Fruit fly (Drosophila melanogaster) whole organism, adult: ENCODE measurements around the gene dtr.
A peak's percentile ranks its signal among the peaks of the same experiment; 100 is the strongest.

Experiments
- CG11617 ChIP-seq: fragments of 200-800 bp; sonication (Bioruptor generic); optimal IDR thresholded peaks from 2 replicates; lab custom pipeline; 2017; ENCODE audit warnings: mild to moderate bottlenecking, missing biosample characterization, missing genetic modification reagents, missing genetic modification characterization
- CG12768 ChIP-seq: fragments of 200-800 bp; sonication (Bioruptor generic); optimal IDR thresholded peaks from 2 replicates; lab custom pipeline; 2017; ENCODE audit warnings: missing biosample characterization, missing genetic modification characterization, mild to moderate bottlenecking, moderate library complexity, missing genetic modification reagents
- CG33017 ChIP-seq: fragments of 200-800 bp; sonication (Bioruptor generic); optimal IDR thresholded peaks from 2 replicates; lab custom pipeline; 2018; ENCODE audit warnings: missing biosample characterization, mild to moderate bottlenecking, missing genetic modification characterization, moderate library complexity
- CG5204 ChIP-seq: fragments of 200-800 bp; sonication (Bioruptor generic); optimal IDR thresholded peaks from 2 replicates; lab custom pipeline; 2016; ENCODE audit warnings: missing biosample characterization, missing genetic modification characterization
- Clk ChIP-seq: fragments of 200-800 bp; sonication (Bioruptor generic); optimal IDR thresholded peaks from 2 replicates; lab custom pipeline; 2017; ENCODE audit warnings: missing biosample characterization, missing genetic modification characterization
- cic ChIP-seq: fragments of 200-800 bp; sonication (Bioruptor generic); optimal IDR thresholded peaks from 2 replicates; lab custom pipeline; 2017; ENCODE audit warnings: missing biosample characterization, mild to moderate bottlenecking, missing genetic modification characterization, moderate library complexity
- cnc ChIP-seq, 2 experiments: fragments of >200 bp; optimal IDR thresholded peaks; 2 replicates each; lab custom pipeline; 2017
- kay ChIP-seq: fragments of 200-800 bp; sonication (Bioruptor generic); peaks from one replicate; lab custom pipeline; 2016; ENCODE audit warnings: missing biosample characterization, missing genetic modification characterization, borderline replicate concordance

DNA sequence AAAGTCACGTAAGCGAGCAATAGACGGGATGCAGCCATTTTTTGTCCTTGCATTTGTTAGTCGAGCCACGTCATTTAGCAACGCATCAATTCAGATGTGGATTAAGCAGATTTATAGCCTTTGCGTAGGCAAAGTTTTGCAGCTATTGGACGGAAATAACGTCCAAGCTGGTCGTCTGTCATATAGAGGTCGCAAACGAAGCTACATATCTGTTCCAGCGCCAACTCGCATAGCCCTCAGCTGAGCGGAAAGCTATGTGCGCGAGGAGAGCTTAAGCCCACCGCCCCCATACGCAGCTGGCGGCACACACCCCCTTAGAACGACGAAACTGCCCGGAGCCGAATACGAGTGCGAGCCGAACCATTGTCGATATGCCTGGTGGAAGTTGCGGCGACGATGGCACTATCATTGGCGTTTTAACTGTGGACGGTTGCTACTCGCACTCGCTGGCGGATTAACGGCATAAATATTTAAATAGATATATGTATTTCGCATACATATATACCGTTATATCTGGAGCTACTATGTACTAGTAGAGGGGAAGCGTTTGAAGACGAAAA is 18.9 kb downstream of the dtr start, which contains the start of gene nrv3:
- TF ChIP-seq CG5204 (GFP tag; lab: Kevin White, UChicago): peak; percentile 15
- no peak for TF ChIP-seq kay (GFP tag; lab: Kevin White, UChicago)
- TF ChIP-seq CG11617 (GFP tag; lab: Kevin White, UChicago): no peak
- TF ChIP-seq CG12768 (GFP tag; lab: Kevin White, UChicago): no peak
- TF ChIP-seq cnc (optimal IDR thresholded peaks at IDR 0.05; lab: Kevin White, UChicago): no peak
- peak; percentile 25 for TF ChIP-seq cic
- no peak for TF ChIP-seq CG33017 (tag; lab: Kevin White, UChicago)
- TF ChIP-seq Clk (GFP tag; lab: Kevin White, UChicago): no peak
